Worm (Caenorhabditis elegans): ENCODE results near the gene fbxc-44.

DNA sequence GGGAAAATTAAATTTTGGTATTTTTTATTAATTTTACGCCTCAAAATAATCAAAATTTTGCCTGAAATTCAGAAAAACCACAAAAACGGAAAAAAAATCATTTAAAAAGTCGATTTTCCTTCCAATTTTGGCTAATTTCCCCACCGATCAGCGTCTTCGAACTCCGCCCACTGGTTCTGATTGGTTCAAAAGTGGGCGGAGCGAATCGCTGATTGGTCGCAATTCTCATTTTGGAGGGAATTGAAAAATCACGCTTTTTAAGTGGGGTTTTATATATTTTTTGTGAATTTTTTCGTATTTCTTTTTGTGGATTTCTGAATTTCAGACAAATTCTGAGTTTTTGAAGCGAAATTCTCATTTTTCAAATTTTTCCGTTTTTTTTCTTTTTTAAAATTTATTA, 49.4 kb upstream of the fbxc-44 start:
- TF ChIP-seq zfp-3 (GFP tag; conservative IDR thresholded peaks at IDR 0.05) (no peak), unc-39 (tag; optimal IDR thresholded peaks at IDR 0.05) (no peak), lin-39 (tag; optimal IDR thresholded peaks at IDR 0.05) (no peak), nhr-6 (tag; optimal IDR thresholded peaks at IDR 0.05) (no peak), ceh-82 (tag; optimal IDR thresholded peaks at IDR 0.05) (no peak), lin-15B (tag; optimal IDR thresholded peaks at IDR 0.05) (no peak)
